Worm (Caenorhabditis elegans): Measurements from ENCODE around the gene dhs-21.

dhs-21 gene

DNA sequence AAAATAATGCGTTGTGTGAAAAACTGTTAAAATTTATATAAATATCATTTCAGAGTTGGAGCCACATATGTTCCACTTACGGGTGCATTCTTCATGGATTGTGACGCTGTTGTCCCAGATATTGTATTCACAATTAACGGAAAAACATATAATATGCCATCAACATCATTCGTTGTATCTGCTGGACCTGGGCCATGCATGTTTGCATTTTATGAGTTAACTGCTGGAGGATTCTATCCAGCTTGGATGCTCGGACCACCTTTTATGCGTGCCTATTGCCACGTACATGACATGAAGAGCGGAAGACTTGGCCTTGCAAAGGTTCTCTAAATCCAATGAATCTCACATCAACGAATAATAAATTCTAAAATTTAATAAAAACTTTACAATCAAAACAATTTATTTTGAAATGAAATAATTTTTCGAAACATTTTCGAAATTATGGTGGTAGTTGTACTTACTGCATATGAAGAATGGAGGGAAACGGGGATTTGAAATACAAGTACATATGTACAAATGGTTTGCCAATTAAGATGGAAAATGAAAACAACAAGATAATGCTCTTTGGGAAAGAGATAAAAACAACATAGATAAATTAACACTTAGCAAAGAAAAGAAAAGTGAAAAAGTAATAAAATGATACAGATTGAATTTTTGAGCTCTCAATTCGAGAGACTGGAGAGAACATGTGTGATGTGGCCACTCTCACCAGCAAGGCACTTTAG is 10.5 kb upstream of the dhs-21 start:
- TF ChIP-seq unc-62 (GFP tag; optimal IDR thresholded peaks at IDR 0.05), result no peak

DNA sequence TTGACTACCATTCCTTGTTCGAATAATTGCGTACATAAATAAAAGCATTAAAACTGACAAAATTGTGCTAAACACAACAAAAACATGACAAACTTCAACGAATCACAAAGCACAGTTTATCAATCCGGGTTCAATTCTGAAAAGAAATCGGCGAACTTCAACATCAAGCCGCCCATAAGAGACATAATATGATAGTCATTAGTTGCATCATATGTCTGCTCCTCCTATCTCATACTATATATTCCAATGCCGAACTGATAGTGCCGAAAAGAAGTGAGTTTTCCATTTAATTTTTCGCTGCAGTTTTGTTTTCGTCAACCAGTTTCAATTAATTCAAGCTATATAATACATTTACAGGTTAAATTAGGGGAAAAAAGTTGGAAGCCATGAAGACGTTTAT is 8.2 kb upstream of the dhs-21 start, which contains the start of gene hrg-7:
hrg-7 (plus strand) TSS at position 358 of the 400 bp plus-strand sequence.
- no peak for TF ChIP-seq unc-62 (GFP tag; optimal IDR thresholded peaks at IDR 0.05)

DNA sequence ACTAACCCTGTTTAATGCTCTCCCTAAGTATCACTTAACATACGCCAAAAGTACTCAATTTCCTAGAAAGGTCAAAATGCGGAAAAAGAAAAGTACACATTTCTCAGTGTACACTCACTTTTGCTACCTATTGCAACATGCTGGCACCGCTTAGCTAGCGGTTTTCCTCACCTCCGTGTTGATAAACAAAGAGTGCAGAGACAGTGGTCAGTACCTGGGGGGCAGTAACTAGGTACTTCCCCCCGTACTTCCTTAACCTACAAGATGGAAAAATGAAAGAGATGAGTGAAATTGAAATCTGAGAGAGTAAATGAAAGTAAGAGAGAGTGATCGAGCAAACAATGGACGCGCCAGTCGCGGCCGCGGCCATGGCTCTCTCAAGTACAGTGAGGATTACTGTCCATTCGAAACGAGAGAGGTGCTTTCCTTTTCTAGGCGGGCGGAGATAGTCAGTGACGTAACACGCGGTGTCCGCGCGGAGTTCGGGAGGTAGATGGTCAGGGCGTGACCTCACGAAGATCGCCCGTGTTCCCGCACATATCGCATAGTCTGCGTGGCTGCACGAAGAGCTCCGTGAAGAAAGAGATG is 2.8 kb upstream of the dhs-21 start, which contains the start of gene cky-1:
cky-1 (plus strand) TSS at position 538 of the 588 bp plus-strand sequence.
- no peak for TF ChIP-seq unc-62 (GFP tag; optimal IDR thresholded peaks at IDR 0.05)

DNA sequence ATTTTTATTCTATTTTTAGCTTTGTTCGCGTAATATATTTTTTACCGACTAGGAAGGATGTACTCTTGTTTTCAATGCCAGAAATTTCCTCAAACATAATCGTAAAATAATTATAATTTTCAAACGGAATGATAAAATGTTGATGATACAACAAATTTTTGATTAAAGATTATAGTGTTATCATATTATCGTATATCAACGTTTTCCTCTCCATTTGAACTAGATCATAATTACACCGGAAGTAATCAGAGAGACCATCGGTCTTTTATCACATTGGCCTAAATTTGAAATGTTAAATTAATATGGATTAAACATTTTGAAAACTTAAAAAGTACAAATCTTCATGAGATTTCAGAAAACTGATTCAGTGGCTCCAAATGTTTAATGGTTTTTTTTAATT is 711 bp downstream of the dhs-21 start:
- no peak for TF ChIP-seq unc-62 (GFP tag; optimal IDR thresholded peaks at IDR 0.05)

DNA sequence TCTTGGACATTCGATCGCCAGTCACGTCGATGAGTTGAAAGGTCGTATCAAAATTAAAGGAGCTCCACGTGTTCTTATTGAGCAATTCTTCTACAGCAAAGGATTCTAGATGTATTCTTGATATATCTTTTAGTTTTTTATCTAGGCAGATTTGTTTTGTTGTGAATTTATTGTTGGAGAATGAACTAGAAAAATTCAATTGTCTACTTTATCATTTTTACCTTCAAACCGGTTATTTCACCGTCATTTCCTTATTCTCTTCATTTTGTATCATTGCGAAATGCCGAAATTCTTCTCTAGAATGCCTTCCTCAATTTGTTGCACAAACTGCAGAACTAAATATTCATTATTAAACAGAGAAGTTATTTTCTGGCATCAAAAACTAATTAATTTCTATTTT is 4.2 kb downstream of the dhs-21 start, which contains the start of gene R11D1.10:
R11D1.10 (plus strand) TSS at position 301 of the 400 bp plus-strand sequence.
- TF ChIP-seq unc-62 (GFP tag; optimal IDR thresholded peaks at IDR 0.05), result no peak

DNA sequence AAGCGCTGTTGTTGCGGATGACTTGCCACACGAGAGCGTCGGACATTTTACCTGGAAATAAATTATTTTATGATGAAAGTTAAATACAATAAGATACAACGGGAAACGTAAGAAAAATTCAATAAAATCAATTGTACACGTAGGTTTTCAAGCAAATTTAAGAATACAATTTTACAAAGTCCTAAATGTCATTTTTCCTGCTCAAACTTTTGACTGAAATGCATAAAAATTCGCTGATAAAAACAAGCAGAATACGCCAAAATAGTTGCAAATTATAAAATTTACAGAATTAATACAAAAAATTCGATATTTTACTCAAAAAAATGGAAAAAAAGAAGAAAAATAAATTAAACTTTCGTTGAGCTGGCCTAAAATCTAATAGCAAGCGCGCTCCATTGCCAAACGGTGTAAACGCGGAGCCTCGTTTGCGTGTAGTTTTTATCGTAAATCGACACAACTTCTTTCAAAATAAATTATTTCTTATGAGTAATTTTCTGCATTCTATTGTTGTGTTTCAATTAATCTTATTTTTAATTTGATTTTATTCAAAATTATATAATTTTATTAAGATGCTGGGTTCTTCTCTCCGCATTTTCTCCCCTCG is 5.3 kb downstream of the dhs-21 start, which contains the start of the genes rpl-28 and mrpl-49:
rpl-28 (minus strand) TSS at position 51 of the 604 bp plus-strand sequence.
mrpl-49 (plus strand) TSS at position 570 of the 604 bp plus-strand sequence.
- no peak for TF ChIP-seq unc-62 (GFP tag; optimal IDR thresholded peaks at IDR 0.05)

DNA sequence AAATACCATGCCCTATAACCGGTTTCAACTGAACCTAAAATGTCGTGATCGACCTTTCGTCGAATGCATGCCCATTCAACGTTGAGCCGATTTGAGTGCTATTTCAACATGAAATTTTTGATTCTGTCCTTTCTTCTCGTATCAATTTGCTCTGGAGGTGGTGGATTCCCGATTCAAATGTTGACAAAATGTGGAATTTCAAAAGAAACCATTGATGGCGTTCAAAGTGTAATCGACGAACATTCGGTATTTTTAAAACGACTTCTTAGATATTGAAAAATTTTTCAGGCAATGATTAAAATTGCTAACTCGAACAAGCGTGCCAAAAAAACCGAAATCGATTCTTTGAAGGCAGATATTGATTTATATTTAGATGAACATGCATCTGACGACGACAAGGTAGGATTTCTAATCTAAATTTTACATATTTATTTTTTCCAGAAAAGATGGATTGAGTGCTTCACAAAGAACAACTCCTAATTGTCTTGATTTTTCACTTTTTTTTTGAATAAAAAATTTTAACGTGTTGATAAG is 6.3 kb downstream of the dhs-21 start, which contains the start of gene R11D1.13:
R11D1.13 (plus strand) TSS at position 51 of the 534 bp plus-strand sequence.
- no peak for TF ChIP-seq unc-62 (GFP tag; optimal IDR thresholded peaks at IDR 0.05)

DNA sequence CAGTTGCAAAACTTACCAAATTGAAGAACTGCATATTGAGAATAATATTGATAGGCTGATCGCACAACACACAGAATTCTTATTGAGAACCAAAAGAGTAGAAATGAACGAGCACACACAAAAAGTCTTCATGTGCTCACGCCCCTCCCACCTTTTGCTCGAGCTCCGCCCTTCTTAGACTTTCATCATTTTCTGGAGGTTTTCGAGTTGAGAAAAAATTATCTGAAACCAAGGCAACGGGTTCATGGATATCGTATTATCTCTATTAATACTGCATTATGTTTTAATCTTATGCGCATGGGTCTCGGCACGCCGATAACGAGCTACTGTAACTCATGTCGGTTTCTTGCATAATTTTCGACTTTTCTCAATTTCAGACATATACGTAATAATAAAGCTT is 7.6 kb downstream of the dhs-21 start, which contains the start of gene R11D1.12:
R11D1.12 (minus strand) TSS at position 101 of the 400 bp plus-strand sequence.
- no peak for TF ChIP-seq unc-62 (GFP tag; optimal IDR thresholded peaks at IDR 0.05)

DNA sequence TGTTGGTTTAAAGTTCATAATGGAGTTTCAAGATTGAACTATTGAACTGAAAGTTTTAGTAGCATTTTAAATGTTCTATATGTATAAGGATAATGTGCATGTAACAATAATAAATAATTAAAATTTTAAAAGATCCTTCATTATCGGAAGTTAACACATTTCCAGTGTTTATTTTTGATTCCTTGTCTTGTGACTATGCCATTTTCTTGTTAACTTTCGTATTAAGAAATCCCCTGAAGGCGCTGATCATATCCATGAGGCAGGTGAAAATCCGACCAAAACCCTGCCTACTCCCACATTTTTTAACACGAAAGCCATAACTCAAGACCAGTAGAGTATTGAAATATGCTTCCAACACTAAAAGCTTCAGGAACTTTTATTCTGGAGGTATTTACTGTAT is 13.7 kb downstream of the dhs-21 start, which contains the start of gene R11D1.7:
R11D1.7 (plus strand) TSS at position 301 of the 400 bp plus-strand sequence.
- TF ChIP-seq unc-62 (GFP tag; optimal IDR thresholded peaks at IDR 0.05), result no peak

DNA sequence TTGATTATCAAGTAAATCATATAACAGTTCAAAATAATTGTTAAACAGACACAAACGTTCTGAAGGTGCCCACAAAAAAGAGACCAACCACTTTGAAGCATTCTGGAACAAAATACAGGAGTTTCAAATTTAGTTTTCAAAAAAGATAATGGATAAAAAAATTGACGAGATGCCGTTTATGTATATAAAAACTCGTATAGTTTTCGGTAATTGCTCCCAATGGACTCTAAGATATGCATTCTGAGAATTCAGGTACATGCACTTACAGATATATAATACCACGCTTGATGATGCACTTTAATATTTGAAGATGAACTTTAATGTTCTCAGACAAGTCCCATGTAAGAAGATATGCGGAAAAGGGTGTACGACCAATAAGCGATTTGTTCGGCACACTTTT is 14.8 kb downstream of the dhs-21 start, which contains the start of gene str-181:
str-181 (minus strand) TSS at position 101 of the 400 bp plus-strand sequence.
- no peak for TF ChIP-seq unc-62 (GFP tag; optimal IDR thresholded peaks at IDR 0.05)

DNA sequence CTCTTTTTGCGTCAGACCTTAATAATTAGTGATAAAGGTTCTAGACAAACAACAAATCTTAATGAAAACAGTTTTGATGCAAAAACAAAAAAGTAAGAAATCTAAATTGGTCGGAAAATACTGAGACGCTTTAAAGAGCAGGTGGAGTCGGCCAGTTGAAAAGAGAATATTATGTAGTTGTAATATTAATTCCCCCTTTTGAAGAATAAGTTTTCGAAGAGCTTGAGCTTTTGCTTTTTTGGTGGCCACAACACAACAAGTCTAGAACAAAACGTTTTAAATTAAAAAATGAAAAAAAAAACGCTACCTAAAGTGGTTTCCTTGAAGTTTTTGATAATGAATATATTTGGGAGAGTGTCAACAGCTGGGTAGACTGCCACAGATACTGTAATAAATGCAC is 17.0 kb downstream of the dhs-21 start, which contains the start of gene str-178:
str-178 (minus strand) TSS at position 101 of the 400 bp plus-strand sequence.
- TF ChIP-seq unc-62 (GFP tag; optimal IDR thresholded peaks at IDR 0.05), result no peak

DNA sequence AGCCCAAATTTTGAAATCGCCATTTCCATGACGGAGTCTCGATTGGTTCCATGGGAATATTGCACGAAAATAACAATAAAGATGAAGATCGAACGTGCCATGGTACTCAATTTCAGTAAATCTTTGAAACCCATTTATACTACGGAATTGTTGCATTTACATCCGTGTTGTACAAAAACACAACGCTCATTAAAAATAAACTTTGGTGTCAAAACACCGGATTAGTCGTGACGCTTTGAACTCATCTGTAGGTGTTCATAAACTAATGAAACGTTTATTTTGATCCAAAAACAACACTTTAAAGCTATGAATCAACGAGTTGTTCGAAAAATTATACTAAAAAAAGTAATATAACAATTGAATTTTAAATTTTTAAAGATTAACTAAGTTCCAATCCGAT is 19.3 kb downstream of the dhs-21 start, which contains the start of gene R11D1.4:
R11D1.4 (minus strand) TSS at position 101 of the 400 bp plus-strand sequence.
- no peak for TF ChIP-seq unc-62 (GFP tag; optimal IDR thresholded peaks at IDR 0.05)

DNA sequence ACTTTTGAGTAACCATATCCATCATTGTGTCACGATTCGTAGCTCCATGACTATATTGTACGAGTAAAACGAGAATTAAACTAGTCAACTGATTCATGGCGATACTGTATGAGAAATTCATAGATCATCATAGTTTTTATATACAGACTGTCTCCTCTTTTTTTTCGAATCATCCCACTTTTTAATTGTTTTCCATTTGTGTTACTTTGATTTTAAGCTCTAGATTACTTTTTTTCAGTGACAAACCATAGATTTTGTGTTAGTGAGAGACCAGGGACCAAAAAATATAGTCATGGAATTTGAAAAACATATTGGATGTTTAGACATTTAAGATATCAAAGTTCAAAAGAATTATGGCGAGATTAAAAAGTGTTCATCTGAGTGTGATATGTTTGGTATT is 21.4 kb downstream of the dhs-21 start, which contains the start of gene R11D1.3:
R11D1.3 (minus strand) TSS at position 101 of the 400 bp plus-strand sequence.
- no peak for TF ChIP-seq unc-62 (GFP tag; optimal IDR thresholded peaks at IDR 0.05)

DNA sequence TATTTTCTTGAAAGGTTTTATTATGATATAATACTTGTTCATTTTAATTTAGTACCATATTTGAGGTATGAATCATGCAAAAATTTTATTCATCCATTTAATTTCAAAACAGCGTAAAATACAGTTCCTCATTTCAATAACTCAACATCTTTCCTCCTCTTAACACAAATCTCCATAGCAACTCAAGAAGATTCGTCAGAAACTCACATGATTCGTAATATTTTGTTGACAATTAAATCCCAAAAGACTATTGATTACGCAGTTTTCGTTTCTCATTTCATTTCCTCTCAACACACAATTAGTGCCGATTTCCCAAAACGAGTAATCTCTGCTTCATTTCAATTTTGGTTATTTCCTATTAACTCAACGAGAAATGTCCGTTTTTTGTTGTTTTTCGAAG is 25.1 kb downstream of the dhs-21 start, which contains the start of gene R11D1.2:
R11D1.2 (plus strand) TSS at position 301 of the 400 bp plus-strand sequence.
- TF ChIP-seq unc-62 (GFP tag; optimal IDR thresholded peaks at IDR 0.05), result no peak

DNA sequence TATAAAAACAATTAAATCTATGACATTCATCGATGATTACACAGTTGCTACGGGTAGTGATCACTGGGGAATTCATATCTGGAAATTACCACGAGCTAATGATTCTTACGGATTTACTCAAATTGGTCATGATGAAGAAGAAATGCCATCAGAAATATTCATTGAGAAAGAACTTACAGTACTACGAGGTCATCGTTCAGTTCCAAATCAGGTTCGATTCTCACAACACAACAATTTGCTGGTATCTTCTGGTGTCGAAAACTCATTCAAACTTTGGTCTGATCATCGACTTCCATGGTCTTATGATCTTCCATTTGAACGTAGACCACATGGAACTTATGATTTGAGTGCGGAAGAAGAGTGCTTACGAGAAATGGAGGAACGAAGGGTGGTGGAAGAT is 26.9 kb downstream of the dhs-21 start:
- TF ChIP-seq unc-62 (GFP tag; optimal IDR thresholded peaks at IDR 0.05), result no peak
